Worm (Caenorhabditis elegans): ENCODE data around the gene lury-1.

ce11 chrIII:12156582-12156981 is 29.6 kb upstream of the lury-1 start:
- TF ChIP-seq ztf-4 (tag; optimal IDR thresholded peaks at IDR 0.05) (no peak), nhr-77 (tag; optimal IDR thresholded peaks at IDR 0.05) (no peak), unc-39 (tag; optimal IDR thresholded peaks at IDR 0.05) (no peak), elt-3 (tag; optimal IDR thresholded peaks at IDR 0.05) (no peak), snpc-4 (tag; optimal IDR thresholded peaks at IDR 0.05) (no peak), ceh-28 (tag; optimal IDR thresholded peaks at IDR 0.05) (no peak), lin-15B (tag; optimal IDR thresholded peaks at IDR 0.05) (no peak), R02D3.7 (tag; optimal IDR thresholded peaks at IDR 0.05) (no peak)
